Worm (Caenorhabditis elegans): Measurements from ENCODE around the gene F21A3.3.

Gene F21A3.3

ce11 chrV:15547727-15548126, 30.2 kb downstream of the F21A3.3 start (continued):
- TF ChIP-seq rcor-1 (GFP tag; IDR thresholded peaks at IDR 0.05) (peak; percentile 54; the same call in 1 of the 2 replicates), C06A6.2 (GFP tag; conservative IDR thresholded peaks at IDR 0.05) (no peak), ceh-58 (GFP tag; IDR thresholded peaks at IDR 0.05) (no peak), lin-54 (GFP tag; optimal IDR thresholded peaks at IDR 0.05) (peak; percentile 7), sea-2 (GFP tag; IDR thresholded peaks at IDR 0.05) (no peak), madf-3 (GFP tag; IDR thresholded peaks at IDR 0.05) (0 out of 2 replicates have a peak, but pooled peaks have one; percentile 54), hmg-20 (GFP tag; IDR thresholded peaks at IDR 0.05) (no peak), F55B11.4 (tag; optimal IDR thresholded peaks at IDR 0.05; ENCODE audit: borderline replicate concordance, insufficient read depth) (no peak), sptf-2 (GFP tag; optimal IDR thresholded peaks at IDR 0.05) (no peak), F10E7.11 (tag; optimal IDR thresholded peaks at IDR 0.05) (no peak), xnd-1 (tag; optimal IDR thresholded peaks at IDR 0.05) (no peak), madf-6 (GFP tag; IDR thresholded peaks at IDR 0.05) (peak; percentile 64), F39B2.1 (GFP tag; IDR thresholded peaks at IDR 0.05) (no peak), die-1 (tag; optimal IDR thresholded peaks at IDR 0.05) (peak; percentile 76), madf-10 (tag; optimal IDR thresholded peaks at IDR 0.05) (peak; percentile 46), snpc-4 (GFP tag; optimal IDR thresholded peaks at IDR 0.05) (peak; percentile 50), snpc-4 (tag; optimal IDR thresholded peaks at IDR 0.05) (peak in 1 of 4 experiments; percentile 43), athp-1 (tag; optimal IDR thresholded peaks at IDR 0.05) (peak; percentile 12), unc-130 (GFP tag; optimal IDR thresholded peaks at IDR 0.05) (no peak), tbp1 (GFP tag; optimal IDR thresholded peaks at IDR 0.05) (peak; percentile 95), repo-1 (tag; optimal IDR thresholded peaks at IDR 0.05) (peak; percentile 36), egrh-3 (GFP tag; IDR thresholded peaks at IDR 0.05) (no peak), egl-44 (GFP tag; IDR thresholded peaks at IDR 0.05) (0 out of 2 replicates have a peak, but pooled peaks have one; percentile 40), nhr-80 (tag; optimal IDR thresholded peaks at IDR 0.05) (peak; percentile 22), ZK185.1 (tag; optimal IDR thresholded peaks at IDR 0.05; ENCODE audit: poor library complexity, severe bottlenecking) (peak; percentile 54), rec-8 (tag; optimal IDR thresholded peaks at IDR 0.05) (peak; percentile 16 to 43), somi-1 (GFP tag; optimal IDR thresholded peaks at IDR 0.05) (no peak), zfh-2 (GFP tag; conservative IDR thresholded peaks at IDR 0.05) (no peak), mes-4 (tag; optimal IDR thresholded peaks at IDR 0.05) (peak; percentile 7), attf-6 (GFP tag; IDR thresholded peaks at IDR 0.05) (no peak), F52B5.7 (tag; optimal IDR thresholded peaks at IDR 0.05) (no peak), F57C9.4 (tag; optimal IDR thresholded peaks at IDR 0.05) (no peak), lsy-27 (tag; optimal IDR thresholded peaks at IDR 0.05; ENCODE audit: borderline replicate concordance, insufficient read depth) (no peak), nhr-120 (GFP tag; IDR thresholded peaks at IDR 0.05) (0 out of 2 replicates have a peak, but pooled peaks have one; percentile 67), T26A5.8 (tag; optimal IDR thresholded peaks at IDR 0.05) (no peak), ceh-100 (GFP tag; IDR thresholded peaks at IDR 0.05) (0 out of 2 replicates have a peak, but pooled peaks have one; percentile 18), unc-62 (GFP tag; optimal IDR thresholded peaks at IDR 0.05) (no peak), chd-7 (tag; optimal IDR thresholded peaks at IDR 0.05) (peak; percentile 58), dox-1 (GFP tag; IDR thresholded peaks at IDR 0.05) (peak; percentile 46; the same call in 1 of the 2 replicates), F33H1.4 (GFP tag; IDR thresholded peaks at IDR 0.05) (no peak), cebp-2 (GFP tag; IDR thresholded peaks at IDR 0.05) (0 out of 2 replicates have a peak, but pooled peaks have one; percentile 71), tbx-9 (tag; optimal IDR thresholded peaks at IDR 0.05; ENCODE audit: borderline replicate concordance) (no peak), mel-28 (tag; optimal IDR thresholded peaks at IDR 0.05; ENCODE audit: borderline replicate concordance) (no peak), ceh-40 (GFP tag; IDR thresholded peaks at IDR 0.05) (no peak; the same call in 1 of the 2 replicates), B0035.1 (tag; optimal IDR thresholded peaks at IDR 0.05) (no peak), pbrm-1 (GFP tag; IDR thresholded peaks at IDR 0.05) (0 out of 2 replicates have a peak, but pooled peaks have one; percentile 56), ztf-18 (tag; optimal IDR thresholded peaks at IDR 0.05) (peak; percentile 61), ztf-26 (tag; optimal IDR thresholded peaks at IDR 0.05) (peak; percentile 23), ztf-22 (GFP tag; optimal IDR thresholded peaks at IDR 0.05) (no peak)

Measured in whole organism, young adult.